Worm (Caenorhabditis elegans) whole organism, late embryonic: ENCODE results near the gene rnp-7.
"Not testable (repeated sequence)": the region's sequence is repeated elsewhere in the genome, so short reads cannot be mapped to it uniquely, and the experiment has no call there.

Experiments used
- C08G9.2 ChIP-seq: sonication (generic microtip); optimal IDR thresholded peaks from 2 replicates; lab custom pipeline; 2016; ENCODE audit warnings: mild to moderate bottlenecking, missing genetic modification characterization, moderate library complexity, missing compliant biosample characterization
- K02D7.2 ChIP-seq: sonication (generic microtip); optimal IDR thresholded peaks from 2 replicates; lab custom pipeline; 2017; ENCODE audit warnings: mild to moderate bottlenecking, missing genetic modification characterization, missing compliant biosample characterization
- K09A11.1 ChIP-seq: sonication (generic microtip); optimal IDR thresholded peaks from 2 replicates; lab custom pipeline; 2017; ENCODE audit warnings: antibody characterized with exemption, mild to moderate bottlenecking, missing genetic modification characterization, missing compliant biosample characterization; ENCODE audit not compliant: insufficient read depth
- Y22D7AL.16 ChIP-seq: sonication (generic microtip); optimal IDR thresholded peaks from 2 replicates; lab custom pipeline; 2016; ENCODE audit warnings: missing genetic modification characterization, missing compliant biosample characterization
- ceh-14 ChIP-seq: sonication (generic microtip); optimal IDR thresholded peaks from 2 replicates; lab custom pipeline; 2016; ENCODE audit warnings: missing genotype, missing genetic modification characterization, missing compliant biosample characterization
- ceh-19 ChIP-seq: fragments of 200-800 bp; sonication (Bioruptor generic); optimal IDR thresholded peaks from 2 replicates; lab custom pipeline; 2018; ENCODE audit warnings: mild to moderate bottlenecking, missing genetic modification characterization, missing compliant biosample characterization
- ceh-31 ChIP-seq: sonication (generic microtip); optimal IDR thresholded peaks from 2 replicates; lab custom pipeline; 2016; ENCODE audit warnings: missing genetic modification characterization, missing compliant biosample characterization
- dmd-4 ChIP-seq: sonication (generic microtip); optimal IDR thresholded peaks from 2 replicates; lab custom pipeline; 2016; ENCODE audit warnings: borderline replicate concordance, missing genetic modification characterization, missing compliant biosample characterization
- dve-1 ChIP-seq: sonication (generic microtip); optimal IDR thresholded peaks from 2 replicates; lab custom pipeline; 2017; ENCODE audit warnings: antibody characterized with exemption, mild to moderate bottlenecking, missing genetic modification characterization, missing compliant biosample characterization
- elt-2 ChIP-seq: sonication (generic microtip); optimal IDR thresholded peaks from 2 replicates; lab custom pipeline; 2016; ENCODE audit warnings: missing genetic modification reagents, missing genetic modification characterization, missing compliant biosample characterization
- ets-4 ChIP-seq: sonication (generic microtip); optimal IDR thresholded peaks from 2 replicates; lab custom pipeline; 2016; ENCODE audit warnings: missing genetic modification characterization, missing compliant biosample characterization
- fkh-10 ChIP-seq: fragments of 150-350 bp; optimal IDR thresholded peaks from 2 replicates; lab custom pipeline; 2014; ENCODE audit warnings: missing biosample characterization, missing genetic modification reagents, missing genetic modification characterization
- fkh-6 ChIP-seq: sonication (generic microtip); optimal IDR thresholded peaks from 2 replicates; lab custom pipeline; 2016; ENCODE audit warnings: missing genetic modification characterization, missing compliant biosample characterization
- gmeb-2 ChIP-seq: sonication (generic microtip); optimal IDR thresholded peaks from 2 replicates; lab custom pipeline; 2016; ENCODE audit warnings: missing genetic modification characterization, inconsistent platforms, missing compliant biosample characterization
- hlh-13 ChIP-seq: fragments of 200-800 bp; sonication (Bioruptor generic); optimal IDR thresholded peaks from 2 replicates; lab custom pipeline; 2018; ENCODE audit warnings: mild to moderate bottlenecking, missing genetic modification characterization, missing compliant biosample characterization
- hlh-15 ChIP-seq: sonication (generic microtip); optimal IDR thresholded peaks from 2 replicates; lab custom pipeline; 2016; ENCODE audit warnings: missing genetic modification characterization, missing compliant biosample characterization
- hlh-30 ChIP-seq: sonication (generic microtip); optimal IDR thresholded peaks from 2 replicates; lab custom pipeline; 2017; ENCODE audit warnings: antibody characterized with exemption, missing genetic modification characterization, missing compliant biosample characterization; ENCODE audit not compliant: insufficient read depth
- hlh-6 ChIP-seq: sonication (generic microtip); optimal IDR thresholded peaks from 2 replicates; lab custom pipeline; 2016; ENCODE audit warnings: missing genotype, missing genetic modification characterization, missing compliant biosample characterization
- hlh-8 ChIP-seq: sonication (generic microtip); optimal IDR thresholded peaks from 2 replicates; lab custom pipeline; 2016; ENCODE audit warnings: missing genotype, missing genetic modification characterization, missing compliant biosample characterization
- lin-11 ChIP-seq: fragments of 200-800 bp; sonication (Bioruptor generic); optimal IDR thresholded peaks from 2 replicates; lab custom pipeline; 2018; ENCODE audit warnings: mild to moderate bottlenecking, missing genetic modification characterization, missing compliant biosample characterization
- madf-2 ChIP-seq: sonication (generic microtip); optimal IDR thresholded peaks from 2 replicates; lab custom pipeline; 2017; ENCODE audit warnings: missing genetic modification characterization, missing compliant biosample characterization
- nfya-1 ChIP-seq: sonication (generic microtip); optimal IDR thresholded peaks from 2 replicates; lab custom pipeline; 2017; ENCODE audit warnings: missing genetic modification characterization, mild to moderate bottlenecking, missing compliant biosample characterization, antibody characterized with exemption, moderate library complexity
- nhr-11 ChIP-seq: fragments of 150-350 bp; optimal IDR thresholded peaks from 2 replicates; lab custom pipeline; 2014; ENCODE audit warnings: missing biosample characterization, missing genetic modification characterization
- pag-3 ChIP-seq: sonication (generic microtip); optimal IDR thresholded peaks from 2 replicates; lab custom pipeline; 2016; ENCODE audit warnings: missing compliant biosample characterization, missing genetic modification characterization, borderline replicate concordance
- pat-9 ChIP-seq: fragments of 200-800 bp; sonication (Bioruptor generic); optimal IDR thresholded peaks from 2 replicates; lab custom pipeline; 2018; ENCODE audit warnings: mild to moderate bottlenecking, missing genetic modification characterization, moderate library complexity, missing compliant biosample characterization
- pha-2 ChIP-seq: sonication (generic microtip); optimal IDR thresholded peaks from 2 replicates; lab custom pipeline; 2017; ENCODE audit warnings: mild to moderate bottlenecking, missing genetic modification characterization, missing compliant biosample characterization
- pqm-1 ChIP-seq: sonication (generic microtip); optimal IDR thresholded peaks from 2 replicates; lab custom pipeline; 2016; ENCODE audit warnings: missing genetic modification characterization, missing compliant biosample characterization
- ref-2 ChIP-seq: sonication (generic microtip); optimal IDR thresholded peaks from 2 replicates; lab custom pipeline; 2016; ENCODE audit warnings: missing genetic modification characterization, missing compliant biosample characterization
- rnt-1 ChIP-seq: sonication (generic microtip); optimal IDR thresholded peaks from 2 replicates; lab custom pipeline; 2016; ENCODE audit warnings: missing genetic modification characterization, missing compliant biosample characterization
- sdc-2 ChIP-seq: sonication (generic microtip); optimal IDR thresholded peaks from 2 replicates; lab custom pipeline; 2016; ENCODE audit warnings: missing genotype, missing genetic modification characterization, missing compliant biosample characterization
- sox-4 ChIP-seq: sonication (generic microtip); optimal IDR thresholded peaks from 2 replicates; lab custom pipeline; 2017; ENCODE audit warnings: mild to moderate bottlenecking, missing genetic modification characterization, inconsistent platforms, missing compliant biosample characterization
- syd-9 ChIP-seq: sonication (generic microtip); optimal IDR thresholded peaks from 2 replicates; lab custom pipeline; 2016; ENCODE audit warnings: mild to moderate bottlenecking, missing genetic modification characterization, moderate library complexity, missing compliant biosample characterization
- tbx-2 ChIP-seq: sonication (generic microtip); optimal IDR thresholded peaks from 2 replicates; lab custom pipeline; 2016; ENCODE audit warnings: missing genetic modification characterization, missing compliant biosample characterization
- ttx-3 ChIP-seq: sonication (generic microtip); optimal IDR thresholded peaks from 2 replicates; lab custom pipeline; 2016; ENCODE audit warnings: missing genetic modification reagents, missing genetic modification characterization, missing compliant biosample characterization
- unc-3 ChIP-seq, 2 experiments: fragments of 200-800 bp in 1 of 2; sonication (Bioruptor generic) in 1 of 2; sonication (generic microtip) in 1 of 2; conservative IDR thresholded peaks in 1 of 2; optimal IDR thresholded peaks in 1 of 2; 2 replicates each; pipeline versions ENCODE4 v1.3.6 to Lab custom; 2016 to 2022; ENCODE audit warnings: missing compliant biosample characterization in 2 of 2, missing genetic modification characterization in 2 of 2, missing genetic modification reagents in 1 of 2
- unc-42 ChIP-seq: sonication (generic microtip); optimal IDR thresholded peaks from 2 replicates; lab custom pipeline; 2016; ENCODE audit warnings: missing genotype, missing genetic modification characterization, missing compliant biosample characterization
- unc-55 ChIP-seq: sonication (generic microtip); optimal IDR thresholded peaks from 2 replicates; lab custom pipeline; 2017; ENCODE audit warnings: missing biosample characterization, missing genetic modification reagents, missing genetic modification characterization
- unc-86 ChIP-seq: sonication (generic microtip); optimal IDR thresholded peaks from 2 replicates; lab custom pipeline; 2016; ENCODE audit warnings: missing genetic modification characterization, missing compliant biosample characterization
- zip-5 ChIP-seq: sonication (generic microtip); optimal IDR thresholded peaks from 2 replicates; lab custom pipeline; 2016; ENCODE audit warnings: missing genetic modification characterization, missing compliant biosample characterization
- ztf-16 ChIP-seq: sonication (generic microtip); optimal IDR thresholded peaks from 2 replicates; lab custom pipeline; 2017; ENCODE audit warnings: missing genetic modification characterization, missing compliant biosample characterization

The rnp-7 gene

ce11 chrIII:7133559-7133958, 27.4 kb downstream of the rnp-7 start, which contains the start of the genes pot-1 and ggtb-1:
Gene pot-1 (minus strand): TSS chrIII:7133678.
Gene ggtb-1 (plus strand): TSS chrIII:7133766.
- TF ChIP-seq ceh-31 (no peak), lin-11 (tag; lab: Kevin White, UChicago) (no peak), pha-2 (tag; lab: Kevin White, UChicago) (no peak), ref-2 (tag; lab: Kevin White, UChicago) (no peak), hlh-8 (tag; lab: Kevin White, UChicago) (no peak), zip-5 (no peak), ceh-14 (tag; lab: Kevin White, UChicago) (no peak), hlh-30 (no peak)

ce11 chrIII:7128601-7129000, 32.4 kb downstream of the rnp-7 start, which contains the start of gene viro-2:
Gene viro-2 (plus strand): TSS chrIII:7128901.
- not testable (repeated sequence) for TF ChIP-seq C08G9.2 (tag; lab: Kevin White, UChicago); K09A11.1 (tag; lab: Kevin White, UChicago); Y22D7AL.16

- TF ChIP-seq K02D7.2 (tag; lab: Kevin White, UChicago) = no peak
- TF ChIP-seq dve-1 = no peak
- no peak for TF ChIP-seq sdc-2 (tag; lab: Kevin White, UChicago)
- no peak for TF ChIP-seq hlh-15
- TF ChIP-seq rnt-1 = no peak
- no peak for TF ChIP-seq pqm-1
- no peak for TF ChIP-seq ceh-14 (tag; lab: Kevin White, UChicago)
- no peak for TF ChIP-seq ets-4 (tag; lab: Kevin White, UChicago)
- TF ChIP-seq hlh-13 (GFP tag; lab: Kevin White, UChicago) = no peak
- no peak for TF ChIP-seq lin-11 (tag; lab: Kevin White, UChicago)
- TF ChIP-seq unc-3 (GFP tag; conservative IDR thresholded peaks at IDR 0.05; lab: Robert Waterston, UW) = no peak
- no peak for TF ChIP-seq unc-3 (tag; optimal IDR thresholded peaks at IDR 0.05; lab: Kevin White, UChicago)
- no peak for TF ChIP-seq madf-2 (tag; lab: Kevin White, UChicago)
- no peak for TF ChIP-seq dmd-4 (tag; lab: Kevin White, UChicago)
- no peak for TF ChIP-seq fkh-6 (tag; lab: Kevin White, UChicago)
- TF ChIP-seq ceh-31 = no peak
- no peak for TF ChIP-seq nhr-11 (tag; lab: Kevin White, UChicago)
These were observed 36.6 kb downstream of the rnp-7 start, which contains the start of gene B0280.2 for ce11 chrIII:7124364-7124763. Gene B0280.2 (plus strand): TSS chrIII:7124664.

- TF ChIP-seq gmeb-2 (no peak), elt-2 (tag; lab: Kevin White, UChicago) (peak; percentile 23), dve-1 (no peak), pha-2 (tag; lab: Kevin White, UChicago) (no peak), unc-3 (GFP tag; conservative IDR thresholded peaks at IDR 0.05; lab: Robert Waterston, UW) (no peak), unc-3 (tag; optimal IDR thresholded peaks at IDR 0.05; lab: Kevin White, UChicago) (no peak), syd-9 (no peak), dmd-4 (tag; lab: Kevin White, UChicago) (no peak), nfya-1 (peak; percentile 2), unc-42 (tag; lab: Kevin White, UChicago) (peak; percentile 6)
These were observed 38.1 kb downstream of the rnp-7 start, which contains the start of the genes B0280.9 and rpia-1 for ce11 chrIII:7122860-7123259. Gene B0280.9 (minus strand): TSS chrIII:7122895. Gene rpia-1 (plus strand): TSS chrIII:7123128.

- TF ChIP-seq sox-4 (tag; lab: Kevin White, UChicago) (no peak), unc-86 (tag; lab: Kevin White, UChicago) (no peak), syd-9 (no peak), ceh-14 (tag; lab: Kevin White, UChicago) (no peak), pag-3 (no peak), C08G9.2 (tag; lab: Kevin White, UChicago) (no peak), dmd-4 (tag; lab: Kevin White, UChicago) (no peak), pat-9 (tag; lab: Kevin White, UChicago) (no peak), dve-1 (no peak), ceh-19 (GFP tag; lab: Kevin White, UChicago) (no peak), unc-55 (no peak), hlh-6 (no peak), tbx-2 (tag; lab: Kevin White, UChicago) (no peak), pqm-1 (no peak), ztf-16 (tag; lab: Kevin White, UChicago) (no peak), ttx-3 (tag; lab: Kevin White, UChicago) (no peak), fkh-10 (GFP tag; lab: Kevin White, UChicago) (no peak)
- TF ChIP-seq, all 69 proteins: peak for 0
These were observed 40.5 kb downstream of the rnp-7 start for ce11 chrIII:7120477-7120876.
